Worm (Caenorhabditis elegans): ENCODE results near the gene Y7A5A.13.

Y7A5A.13 gene

DNA sequence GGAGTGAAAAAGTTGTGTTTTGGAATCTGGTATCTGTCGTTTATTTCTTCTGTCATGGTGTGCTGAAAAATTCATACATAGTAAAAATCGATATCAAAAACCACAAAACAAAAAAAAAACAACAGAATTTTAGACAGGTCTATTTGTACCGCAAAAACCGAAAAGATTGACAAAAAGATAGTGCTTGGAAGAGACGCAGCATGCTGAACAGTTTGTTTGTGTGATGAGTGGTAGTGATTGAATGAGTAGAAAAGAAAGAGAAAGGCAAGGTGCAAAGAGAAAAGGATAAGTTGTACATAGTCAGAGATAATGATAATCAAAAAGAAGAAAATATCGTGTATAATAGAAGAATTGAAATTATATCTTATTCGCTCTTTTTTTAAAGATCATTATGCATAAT, 984 bp upstream of the Y7A5A.13 start, which contains the start of gene Y7A5A.2:
Gene Y7A5A.2 (minus strand): TSS at position 62 of the 400 bp plus-strand sequence.
- no peak for TF ChIP-seq ama-1 (optimal IDR thresholded peaks at IDR 0.05)
- no peak for TF ChIP-seq zip-11 (GFP tag; IDR thresholded peaks at IDR 0.05)
- TF ChIP-seq unc-62 (GFP tag; optimal IDR thresholded peaks at IDR 0.05 in 1 of 2): peak in 1 of 2 experiments; percentile 97
- TF ChIP-seq unc-62 (tag; optimal IDR thresholded peaks at IDR 0.05): no peak
- peak; percentile 9 for TF ChIP-seq nhr-28 (tag; optimal IDR thresholded peaks at IDR 0.05)
- no peak for TF ChIP-seq daf-16 (GFP tag; optimal IDR thresholded peaks at IDR 0.05)
- TF ChIP-seq daf-16 (tag; optimal IDR thresholded peaks at IDR 0.05): peak; percentile 53
- TF ChIP-seq lim-7 (GFP tag; IDR thresholded peaks at IDR 0.05): no peak
- TF ChIP-seq Y5F2A.4 (GFP tag; optimal IDR thresholded peaks at IDR 0.05): no peak
- TF ChIP-seq saeg-2 (GFP tag; IDR thresholded peaks at IDR 0.05): no peak
- TF ChIP-seq lin-29 (GFP tag; IDR thresholded peaks at IDR 0.05): no peak
- TF ChIP-seq unc-130 (GFP tag; optimal IDR thresholded peaks at IDR 0.05): no peak
- peak; percentile 38 for TF ChIP-seq dve-1 (tag; optimal IDR thresholded peaks at IDR 0.05; ENCODE audit: insufficient read depth)

DNA sequence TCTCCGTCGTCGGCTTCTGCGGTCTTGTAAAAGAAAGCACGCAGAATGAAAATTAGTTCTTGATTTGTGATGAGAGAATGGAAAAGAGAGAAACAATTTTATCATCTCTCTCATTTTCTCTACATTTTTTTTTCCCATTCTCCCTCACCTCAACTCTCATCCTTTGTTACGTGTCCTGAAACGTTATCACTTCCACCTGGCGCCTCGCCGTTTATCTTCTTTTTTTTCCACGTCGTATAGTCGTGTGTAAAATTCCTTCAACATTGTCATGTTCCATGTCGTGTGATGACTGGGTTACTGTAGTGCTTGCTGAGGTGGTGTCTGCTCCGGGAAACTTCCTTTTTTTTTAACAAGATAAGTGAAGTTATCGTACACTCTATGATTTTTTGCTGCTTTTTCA, 5.8 kb downstream of the Y7A5A.13 start:
- peak; percentile 42 for TF ChIP-seq mes-2 (tag; optimal IDR thresholded peaks at IDR 0.05; ENCODE audit: poor library complexity, severe bottlenecking)
- peak; percentile 34; the same call in 1 of the 2 replicates for TF ChIP-seq mdt-29 (GFP tag; IDR thresholded peaks at IDR 0.05)
- TF ChIP-seq nhr-10 (tag; optimal IDR thresholded peaks at IDR 0.05): peak; percentile 43
- no peak for TF ChIP-seq ceh-28 (tag; optimal IDR thresholded peaks at IDR 0.05)
- TF ChIP-seq nhr-25 (tag; optimal IDR thresholded peaks at IDR 0.05; ENCODE audit: borderline replicate concordance, insufficient read depth): no peak
- TF ChIP-seq nhr-28 (tag; optimal IDR thresholded peaks at IDR 0.05): peak; percentile 94
- no peak for TF ChIP-seq nhr-41 (GFP tag; IDR thresholded peaks at IDR 0.05)
- no peak for TF ChIP-seq lim-7 (GFP tag; IDR thresholded peaks at IDR 0.05)
- no peak for TF ChIP-seq dmd-9 (GFP tag; IDR thresholded peaks at IDR 0.05)
- no peak for TF ChIP-seq Y5F2A.4 (GFP tag; optimal IDR thresholded peaks at IDR 0.05)
- TF ChIP-seq saeg-2 (GFP tag; IDR thresholded peaks at IDR 0.05): no peak
- TF ChIP-seq set-16 (GFP tag; IDR thresholded peaks at IDR 0.05): no peak
- TF ChIP-seq madf-9 (GFP tag; conservative IDR thresholded peaks at IDR 0.05): no peak
- TF ChIP-seq dmd-6 (GFP tag; IDR thresholded peaks at IDR 0.05): peak; percentile 93
- TF ChIP-seq nhr-6 (tag; optimal IDR thresholded peaks at IDR 0.05): no peak
- TF ChIP-seq nhr-77 (tag; optimal IDR thresholded peaks at IDR 0.05): peak; percentile 69
- TF ChIP-seq T26A8.4 (GFP tag; IDR thresholded peaks at IDR 0.05): peak; percentile 43
- peak in 1 of 2 experiments; percentile 61 for TF ChIP-seq mdl-1 (tag; optimal IDR thresholded peaks at IDR 0.05)
- no peak for TF ChIP-seq zip-2 (tag; optimal IDR thresholded peaks at IDR 0.05)
- TF ChIP-seq pha-4 (GFP tag; IDR thresholded peaks at IDR 0.05): peak; percentile 19; the same call in 1 of the 2 replicates
- TF ChIP-seq pha-4 (tag; optimal IDR thresholded peaks at IDR 0.05): no peak
- TF ChIP-seq snpc-4 (tag; optimal IDR thresholded peaks at IDR 0.05): no peak
- TF ChIP-seq nhr-76 (tag; optimal IDR thresholded peaks at IDR 0.05): no peak
- peak; percentile 94 for TF ChIP-seq dve-1 (tag; optimal IDR thresholded peaks at IDR 0.05; ENCODE audit: insufficient read depth)
- peak; percentile 37 for TF ChIP-seq nhr-102 (tag; optimal IDR thresholded peaks at IDR 0.05)
- TF ChIP-seq ces-1 (GFP tag; optimal IDR thresholded peaks at IDR 0.05): no peak
- TF ChIP-seq lin-29 (GFP tag; IDR thresholded peaks at IDR 0.05): no peak
- TF ChIP-seq F49E8.2 (tag; optimal IDR thresholded peaks at IDR 0.05; ENCODE audit: borderline replicate concordance): no peak
- 0 out of 2 replicates have a peak, but pooled peaks have one; percentile 11 for TF ChIP-seq ctbp-1 (GFP tag; IDR thresholded peaks at IDR 0.05)
- TF ChIP-seq hif-1 (tag; optimal IDR thresholded peaks at IDR 0.05): peak in 1 of 2 experiments; percentile 80
- TF ChIP-seq ceh-32 (tag; optimal IDR thresholded peaks at IDR 0.05; ENCODE audit: poor library complexity): no peak
- TF ChIP-seq nhr-42 (GFP tag; IDR thresholded peaks at IDR 0.05): no peak
- no peak for TF ChIP-seq ama-1 (optimal IDR thresholded peaks at IDR 0.05)
- peak; percentile 34 to 89 for TF ChIP-seq lsy-2 (tag; optimal IDR thresholded peaks at IDR 0.05)
- peak; percentile 65 for TF ChIP-seq tra-1 (GFP tag; IDR thresholded peaks at IDR 0.05)
- TF ChIP-seq fos-1 (tag; optimal IDR thresholded peaks at IDR 0.05): no peak
- no peak for TF ChIP-seq ztf-7 (tag; optimal IDR thresholded peaks at IDR 0.05)
- no peak for TF ChIP-seq sdz-12 (GFP tag; optimal IDR thresholded peaks at IDR 0.05)
- TF ChIP-seq mep-1 (tag; optimal IDR thresholded peaks at IDR 0.05): peak; percentile 76
- no peak for TF ChIP-seq daf-12 (tag; optimal IDR thresholded peaks at IDR 0.05)
- peak; percentile 98 for TF ChIP-seq pqm-1 (tag; optimal IDR thresholded peaks at IDR 0.05)
- no peak for TF ChIP-seq skn-1 (tag; optimal IDR thresholded peaks at IDR 0.05)
- peak; percentile 90 for TF ChIP-seq lin-1 (GFP tag; IDR thresholded peaks at IDR 0.05)

Data from whole organism, L4 larva.